Fruit fly (Drosophila melanogaster) whole organism, prepupa: Measurements from ENCODE around the gene mRpS18B.

Experiments
- Blimp-1 ChIP-seq: fragments of 200-800 bp; sonication (Bioruptor generic); optimal IDR thresholded peaks from 3 replicates; lab custom pipeline; 2017; ENCODE audit warnings: missing biosample characterization, missing genetic modification characterization, mild to moderate bottlenecking, moderate library complexity, missing genetic modification reagents
- CG10631 ChIP-seq: fragments of 200-800 bp; sonication (Bioruptor generic); optimal IDR thresholded peaks from 2 replicates; lab custom pipeline; 2016; ENCODE audit warnings: missing biosample characterization, missing genetic modification characterization
- CG10669 ChIP-seq: fragments of 200-800 bp; sonication (Bioruptor generic); optimal IDR thresholded peaks from 3 replicates; lab custom pipeline; 2018; ENCODE audit warnings: missing biosample characterization, mild to moderate bottlenecking, missing genetic modification characterization, moderate library complexity
- CG11294 ChIP-seq: fragments of 200-800 bp; sonication (Bioruptor generic); IDR thresholded peaks from 2 replicates; pipeline ENCODE4 v1.3.6; 2022; ENCODE audit warnings: missing biosample characterization, missing genetic modification characterization
- CG11762 ChIP-seq: fragments of 200-800 bp; sonication (Bioruptor generic); optimal IDR thresholded peaks from 3 replicates; lab custom pipeline; 2016; ENCODE audit warnings: missing biosample characterization, missing genetic modification characterization; ENCODE audit not compliant: insufficient read depth
- CG11902 ChIP-seq: fragments of 200-800 bp; sonication (Bioruptor generic); optimal IDR thresholded peaks from 3 replicates; lab custom pipeline; 2016; ENCODE audit warnings: missing biosample characterization, missing genetic modification characterization
- CG15336 ChIP-seq: fragments of 200-800 bp; sonication (Bioruptor generic); IDR thresholded peaks from 2 replicates; pipeline ENCODE4 v1.3.6; 2022; ENCODE audit warnings: missing biosample characterization, missing genetic modification characterization
- CG16779 ChIP-seq: fragments of 200-800 bp; sonication (Bioruptor generic); optimal IDR thresholded peaks from 3 replicates; lab custom pipeline; 2017; ENCODE audit warnings: missing biosample characterization, mild to moderate bottlenecking, missing genetic modification characterization
- CG3032 ChIP-seq: fragments of 200-800 bp; optimal IDR thresholded peaks from 2 replicates; lab custom pipeline; 2019; ENCODE audit warnings: missing biosample characterization, mild to moderate bottlenecking, missing genetic modification characterization, moderate library complexity
- CG31627 ChIP-seq: fragments of 200-800 bp; sonication (Bioruptor generic); optimal IDR thresholded peaks from 3 replicates; lab custom pipeline; 2016; ENCODE audit warnings: missing biosample characterization, missing genetic modification characterization
- CG32006 ChIP-seq: fragments of 200-800 bp; sonication (Bioruptor generic); optimal IDR thresholded peaks from 3 replicates; lab custom pipeline; 2017; ENCODE audit warnings: missing biosample characterization, mild to moderate bottlenecking, missing genetic modification characterization
- CG34406 ChIP-seq: fragments of 200-800 bp; sonication (Bioruptor generic); optimal IDR thresholded peaks from 3 replicates; lab custom pipeline; 2016; ENCODE audit warnings: missing biosample characterization, missing genetic modification characterization
- CG3919 ChIP-seq: fragments of 200-800 bp; sonication (Bioruptor generic); optimal IDR thresholded peaks from 3 replicates; lab custom pipeline; 2016; ENCODE audit warnings: missing biosample characterization, missing genetic modification characterization
- CG4318 ChIP-seq: fragments of 200-800 bp; sonication (Bioruptor generic); optimal IDR thresholded peaks from 3 replicates; lab custom pipeline; 2017; ENCODE audit warnings: missing biosample characterization, mild to moderate bottlenecking, missing genetic modification characterization
- CG6163 ChIP-seq: fragments of 200-800 bp; sonication (Bioruptor generic); IDR thresholded peaks from 3 replicates; pipeline ENCODE4 v1.3.6; 2022; ENCODE audit warnings: missing biosample characterization, missing genetic modification characterization
- CG6792 ChIP-seq: fragments of 200-800 bp; sonication (Bioruptor generic); optimal IDR thresholded peaks from 3 replicates; lab custom pipeline; 2016; ENCODE audit warnings: missing biosample characterization, missing genetic modification characterization
- CG6808 ChIP-seq: fragments of 200-800 bp; sonication (Bioruptor generic); optimal IDR thresholded peaks from 3 replicates; lab custom pipeline; 2017; ENCODE audit warnings: missing biosample characterization, missing genetic modification characterization, mild to moderate bottlenecking, moderate library complexity, missing genetic modification reagents
- CG6854 ChIP-seq: fragments of 200-800 bp; sonication (Bioruptor generic); optimal IDR thresholded peaks from 2 replicates; lab custom pipeline; 2017; ENCODE audit warnings: missing biosample characterization, mild to moderate bottlenecking, missing genetic modification characterization
- CG7368 ChIP-seq: fragments of 200-800 bp; sonication (Bioruptor generic); optimal IDR thresholded peaks from 3 replicates; lab custom pipeline; 2016; ENCODE audit warnings: missing biosample characterization, missing genetic modification characterization
- CG8119 ChIP-seq: fragments of 200-800 bp; sonication (Bioruptor generic); IDR thresholded peaks from 3 replicates; pipeline ENCODE4 v1.3.6; 2022; ENCODE audit warnings: missing biosample characterization, missing genetic modification characterization
- CG8319 ChIP-seq: fragments of 200-800 bp; sonication (Bioruptor generic); optimal IDR thresholded peaks from 3 replicates; lab custom pipeline; 2016; ENCODE audit warnings: missing biosample characterization, missing genetic modification characterization
- CG8632 ChIP-seq: fragments of 200-800 bp; sonication (Bioruptor generic); optimal IDR thresholded peaks from 3 replicates; lab custom pipeline; 2016; ENCODE audit warnings: missing biosample characterization, missing genetic modification characterization
- CG9139 ChIP-seq: fragments of 200-800 bp; sonication (Bioruptor generic); optimal IDR thresholded peaks from 3 replicates; lab custom pipeline; 2017; ENCODE audit warnings: missing biosample characterization, mild to moderate bottlenecking, missing genetic modification characterization
- Eip78C ChIP-seq: fragments of 200-800 bp; sonication (Bioruptor generic); peaks from one replicate; lab custom pipeline; 2016; ENCODE audit warnings: missing biosample characterization, missing genetic modification characterization
- Eip93F ChIP-seq: fragments of 200-800 bp; sonication (Bioruptor generic); optimal IDR thresholded peaks from 2 replicates; lab custom pipeline; 2016; ENCODE audit warnings: missing biosample characterization, mild to moderate bottlenecking, missing genetic modification characterization
- Ets21C ChIP-seq: fragments of 200-800 bp; sonication (Bioruptor generic); optimal IDR thresholded peaks from 3 replicates; lab custom pipeline; 2016; ENCODE audit warnings: missing biosample characterization, missing genetic modification characterization
- Ets96B ChIP-seq: fragments of 200-800 bp; optimal IDR thresholded peaks from 2 replicates; lab custom pipeline; 2019; ENCODE audit warnings: missing biosample characterization, mild to moderate bottlenecking, missing genetic modification characterization, moderate library complexity
- Hr38 ChIP-seq: sonication (Bioruptor generic); optimal IDR thresholded peaks from 2 replicates; lab custom pipeline; 2016; ENCODE audit warnings: missing biosample characterization, missing genetic modification characterization
- Hr4 ChIP-seq: fragments of 200-800 bp; sonication (Bioruptor generic); optimal IDR thresholded peaks from 3 replicates; lab custom pipeline; 2016; ENCODE audit warnings: missing biosample characterization, missing genetic modification characterization
- Lpt ChIP-seq: fragments of 200-800 bp; sonication (Bioruptor generic); optimal IDR thresholded peaks from 3 replicates; lab custom pipeline; 2016; ENCODE audit warnings: missing biosample characterization, missing genetic modification characterization
- Met ChIP-seq: fragments of 200-800 bp; sonication (Bioruptor generic); optimal IDR thresholded peaks from 3 replicates; lab custom pipeline; 2016; ENCODE audit warnings: missing biosample characterization, missing genetic modification characterization
- OdsH ChIP-seq: fragments of 200-800 bp; sonication (Bioruptor generic); optimal IDR thresholded peaks from 3 replicates; lab custom pipeline; 2016; ENCODE audit warnings: missing biosample characterization, missing genetic modification characterization
- Smox ChIP-seq: fragments of 200-800 bp; sonication (Bioruptor generic); optimal IDR thresholded peaks from 3 replicates; lab custom pipeline; 2016; ENCODE audit warnings: missing biosample characterization, missing genetic modification characterization
- Sox14 ChIP-seq: fragments of 200-800 bp; sonication (Bioruptor generic); optimal IDR thresholded peaks from 3 replicates; lab custom pipeline; 2016; ENCODE audit warnings: missing biosample characterization, missing genetic modification characterization
- cyc ChIP-seq: fragments of 200-800 bp; sonication (Bioruptor generic); optimal IDR thresholded peaks from 3 replicates; lab custom pipeline; 2016; ENCODE audit warnings: missing biosample characterization, missing genetic modification characterization
- dac ChIP-seq: fragments of 200-800 bp; sonication (Bioruptor generic); optimal IDR thresholded peaks from 2 replicates; lab custom pipeline; 2017; ENCODE audit warnings: missing biosample characterization, mild to moderate bottlenecking, missing genetic modification characterization
- dsx ChIP-seq: fragments of 200-800 bp; optimal IDR thresholded peaks from 3 replicates; lab custom pipeline; 2019; ENCODE audit warnings: missing biosample characterization, mild to moderate bottlenecking, missing genetic modification characterization, moderate library complexity; ENCODE audit not compliant: poor library complexity, severe bottlenecking
- esn ChIP-seq: fragments of 200-800 bp; sonication (Bioruptor generic); optimal IDR thresholded peaks from 2 replicates; lab custom pipeline; 2016; ENCODE audit warnings: missing biosample characterization, mild to moderate bottlenecking, missing genetic modification characterization, moderate library complexity
- fkh ChIP-seq: fragments of 200-800 bp; sonication (Bioruptor generic); optimal IDR thresholded peaks from 3 replicates; lab custom pipeline; 2017; ENCODE audit warnings: missing biosample characterization, mild to moderate bottlenecking, missing genetic modification characterization, moderate library complexity
- net ChIP-seq: fragments of 200-800 bp; sonication (Bioruptor generic); optimal IDR thresholded peaks from 3 replicates; lab custom pipeline; 2016; ENCODE audit warnings: missing biosample characterization, missing genetic modification characterization
- pdm3 ChIP-seq: fragments of 200-800 bp; sonication (Bioruptor generic); optimal IDR thresholded peaks from 3 replicates; lab custom pipeline; 2016; ENCODE audit warnings: missing biosample characterization, missing genetic modification characterization
- spab ChIP-seq: fragments of 200-800 bp; sonication (Bioruptor generic); optimal IDR thresholded peaks from 2 replicates; lab custom pipeline; 2017; ENCODE audit warnings: missing biosample characterization, mild to moderate bottlenecking, missing genetic modification characterization, missing genetic modification reagents
- ss ChIP-seq, 2 experiments: fragments of 200-800 bp; sonication (Bioruptor generic); optimal IDR thresholded peaks; 2 replicates in 1 of 2; 3 replicates in 1 of 2; lab custom pipeline; 2017 to 2018; ENCODE audit warnings: mild to moderate bottlenecking in 2 of 2, missing biosample characterization in 2 of 2, missing genetic modification characterization in 2 of 2, moderate library complexity in 1 of 2
- svp ChIP-seq: fragments of 200-800 bp; sonication (Bioruptor generic); peaks from one replicate; lab custom pipeline; 2016; ENCODE audit warnings: missing biosample characterization, missing genetic modification characterization
- topi ChIP-seq: fragments of 200-800 bp; sonication (Bioruptor generic); optimal IDR thresholded peaks from 3 replicates; lab custom pipeline; 2016; ENCODE audit warnings: missing biosample characterization, missing genetic modification characterization
- vri ChIP-seq: fragments of 200-800 bp; sonication (Bioruptor generic); optimal IDR thresholded peaks from 3 replicates; lab custom pipeline; 2016; ENCODE audit warnings: missing biosample characterization, mild to moderate bottlenecking, missing genetic modification characterization

Gene mRpS18B

DNA sequence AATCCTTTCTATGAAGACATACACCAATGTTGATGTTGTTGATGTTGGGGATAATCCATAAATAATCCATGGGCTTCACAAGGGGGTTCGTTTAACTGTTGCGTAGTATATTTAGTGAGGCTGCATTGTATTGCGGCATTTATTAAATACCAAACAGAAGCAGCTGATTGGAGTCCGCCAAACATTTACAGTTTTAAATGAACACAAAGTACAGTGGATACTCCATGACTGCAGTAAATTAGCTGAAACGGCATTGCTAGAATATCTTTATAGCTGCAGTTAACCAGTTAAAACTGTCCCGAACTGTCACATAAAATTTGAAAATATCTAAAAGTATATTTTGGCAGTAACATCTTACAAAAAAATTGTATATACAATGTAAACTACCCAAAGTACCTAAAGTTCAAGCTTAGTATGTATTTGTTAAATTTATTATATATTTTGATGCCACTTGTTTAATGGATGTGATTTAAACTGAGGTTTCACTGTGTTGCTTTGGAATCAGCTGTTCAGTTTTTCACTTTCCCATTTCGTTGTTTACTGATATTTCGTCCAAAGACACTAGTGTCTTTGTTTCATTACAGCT, 5.9 kb downstream of the mRpS18B start, which contains the start of the genes CG10747 and Pyroxd1 (continued):
- peak; percentile 99 for TF ChIP-seq CG15336 (GFP tag; lab: Robert Waterston, UW)
- TF ChIP-seq pdm3 (GFP tag; lab: Kevin White, UChicago): peak; percentile 99
- peak; percentile 98 for TF ChIP-seq Eip93F (GFP tag; lab: Kevin White, UChicago)
- TF ChIP-seq net (GFP tag; lab: Kevin White, UChicago): peak; percentile 99
- TF ChIP-seq CG34406 (GFP tag; lab: Kevin White, UChicago): peak; percentile 99
- peak; percentile 99 for TF ChIP-seq cyc (GFP tag; lab: Kevin White, UChicago)
- peak; percentile 99 for TF ChIP-seq CG31627
- TF ChIP-seq Smox: peak; percentile 99
- TF ChIP-seq CG11902 (GFP tag; lab: Kevin White, UChicago): peak; percentile 98

DNA sequence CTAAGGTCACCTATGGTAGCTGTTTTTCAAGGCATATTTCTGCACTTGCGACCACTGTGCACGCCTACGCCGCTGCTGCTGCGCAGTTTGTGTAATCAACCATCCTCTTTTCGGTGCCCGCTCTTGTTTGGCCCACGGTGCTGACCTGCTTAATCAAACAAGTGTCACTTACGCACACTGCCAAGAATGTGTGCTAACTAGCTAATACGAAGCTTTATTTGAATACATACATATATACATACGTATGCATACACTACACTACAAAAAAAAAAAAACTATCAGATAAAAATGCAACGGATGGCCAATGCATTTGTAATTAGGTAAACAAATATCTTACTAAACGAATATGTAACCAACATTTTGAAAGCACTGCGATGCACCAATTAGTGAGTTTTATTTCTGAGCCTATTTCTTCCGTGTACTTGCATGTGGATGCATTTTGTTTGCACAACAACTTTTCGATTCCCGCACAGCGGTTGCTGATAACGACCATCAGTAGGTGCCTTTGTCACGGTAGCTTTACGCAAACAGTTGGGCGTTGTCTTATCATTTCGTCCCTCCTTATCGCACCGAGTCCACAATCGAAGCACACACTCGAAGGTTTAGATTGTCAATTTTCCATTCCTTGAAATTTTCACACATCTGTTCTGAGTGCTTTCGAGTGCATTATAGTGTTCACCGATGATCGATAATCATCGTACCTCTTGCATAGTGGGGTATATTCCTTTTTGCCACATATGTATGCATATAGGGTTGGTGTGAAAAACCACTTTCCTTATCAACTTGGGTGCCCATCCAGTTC, 10.6 kb downstream of the mRpS18B start:
- TF ChIP-seq svp (GFP tag; lab: Kevin White, UChicago) (peak; percentile 98), Smox (peak; percentile 92), OdsH (peak; percentile 95), CG6792 (GFP tag; lab: Kevin White, UChicago) (peak; percentile 93), dsx (peak; percentile 55), CG16779 (tag; lab: Kevin White, UChicago) (peak; percentile 90), CG8319 (peak; percentile 90), fkh (peak; percentile 98), Eip78C (GFP tag; lab: Kevin White, UChicago) (peak; percentile 98), ss (GFP tag; optimal IDR thresholded peaks at IDR 0.05; lab: Kevin White, UChicago) (peak; percentile 15 to 71), vri (GFP tag; lab: Kevin White, UChicago) (peak; percentile 96), net (GFP tag; lab: Kevin White, UChicago) (peak; percentile 93), CG11762 (GFP tag; lab: Kevin White, UChicago) (peak; percentile 94), topi (GFP tag; lab: Kevin White, UChicago) (peak; percentile 91), CG9139 (GFP tag; lab: Kevin White, UChicago) (peak; percentile 53), Ets21C (GFP tag; lab: Kevin White, UChicago) (peak; percentile 84), dac (peak; percentile 85), CG6854 (GFP tag; lab: Kevin White, UChicago) (peak; percentile 66), CG10669 (GFP tag; lab: Kevin White, UChicago) (peak; percentile 86), spab (GFP tag; lab: Kevin White, UChicago) (peak; percentile 81), CG32006 (peak; percentile 90), Sox14 (peak; percentile 95), Hr4 (GFP tag; lab: Kevin White, UChicago) (peak; percentile 94), CG11294 (GFP tag; lab: Robert Waterston, UW) (peak; percentile 96), CG10631 (peak; percentile 92), CG3919 (peak; percentile 92), CG15336 (GFP tag; lab: Robert Waterston, UW) (peak; percentile 97), CG6808 (GFP tag; lab: Kevin White, UChicago) (peak; percentile 74), CG8119 (peak; percentile 95), CG8632 (GFP tag; lab: Kevin White, UChicago) (peak; percentile 91), Blimp-1 (peak; percentile 68), esn (GFP tag; lab: Kevin White, UChicago) (peak; percentile 95), Lpt (GFP tag; lab: Kevin White, UChicago) (peak; percentile 93), pdm3 (GFP tag; lab: Kevin White, UChicago) (peak; percentile 95), CG3032 (peak; percentile 73), cyc (GFP tag; lab: Kevin White, UChicago) (peak; percentile 88), CG11902 (GFP tag; lab: Kevin White, UChicago) (peak; percentile 84), CG4318 (peak; percentile 77), Hr38 (no peak), CG31627 (peak; percentile 91), CG6163 (GFP tag; lab: Robert Waterston, UW) (peak; percentile 96), Met (GFP tag; lab: Kevin White, UChicago) (peak; percentile 92), Ets96B (tag; lab: Kevin White, UChicago) (peak; percentile 81), CG7368 (peak; percentile 92)
